Fruit fly (Drosophila melanogaster): ENCODE data around the gene MICU1.

The MICU1 gene

dm6 chr2L:7135069-7135468 lies 47.0 kb upstream of the MICU1 start (continued):
- TF ChIP-seq ken (GFP tag; IDR thresholded peaks at IDR 0.05) (peak; percentile 75), usp (GFP tag; optimal IDR thresholded peaks at IDR 0.05) (no peak), Chrac-16 (GFP tag; optimal IDR thresholded peaks at IDR 0.05) (peak; percentile 79), insv (GFP tag; optimal IDR thresholded peaks at IDR 0.05) (no peak), Side (GFP tag; optimal IDR thresholded peaks at IDR 0.05) (peak; percentile 63), Dip2 (GFP tag; IDR thresholded peaks at IDR 0.05) (no peak), CG17912 (GFP tag; optimal IDR thresholded peaks at IDR 0.05) (no peak), CG1647 (GFP tag; optimal IDR thresholded peaks at IDR 0.05) (no peak), abd-A (tag; optimal IDR thresholded peaks at IDR 0.05) (no peak), C15 (GFP tag; IDR thresholded peaks at IDR 0.05) (no peak; the same call in 2 of the 3 replicates), gce (GFP tag; IDR thresholded peaks at IDR 0.05) (peak; percentile 36; the same call in 1 of the 3 replicates), CG2712 (tag; optimal IDR thresholded peaks at IDR 0.05) (peak; percentile 77), ewg (GFP tag; optimal IDR thresholded peaks at IDR 0.05) (peak; percentile 61), Rfx (GFP tag; IDR thresholded peaks at IDR 0.05) (peak; percentile 53; the same call in 1 of the 2 replicates), en (GFP tag; optimal IDR thresholded peaks at IDR 0.05) (peak; percentile 70), kay (GFP tag; optimal IDR thresholded peaks at IDR 0.05) (peak; percentile 67), Abd-B (GFP tag; optimal IDR thresholded peaks at IDR 0.05) (peak; percentile 73), sens-2 (GFP tag; IDR thresholded peaks at IDR 0.05) (peak; percentile 78), CG10565 (GFP tag; optimal IDR thresholded peaks at IDR 0.05) (no peak), bowl (GFP tag; IDR thresholded peaks at IDR 0.05) (0 out of 2 replicates have a peak, but pooled peaks have one; percentile 19), dimm (GFP tag; IDR thresholded peaks at IDR 0.05) (peak; percentile 57; the same call in 1 of the 2 replicates), Sry-β (GFP tag; optimal IDR thresholded peaks at IDR 0.05) (no peak), pzg (GFP tag; optimal IDR thresholded peaks at IDR 0.05) (no peak), unpg (GFP tag; optimal IDR thresholded peaks at IDR 0.05) (peak; percentile 79), pfk (GFP tag; optimal IDR thresholded peaks at IDR 0.05) (no peak), Kr (GFP tag; optimal IDR thresholded peaks at IDR 0.05) (no peak), Fer2 (tag; optimal IDR thresholded peaks at IDR 0.05) (no peak), CG15011 (GFP tag; optimal IDR thresholded peaks at IDR 0.05) (no peak), CG15269 (tag; optimal IDR thresholded peaks at IDR 0.05) (peak; percentile 70), CG2202 (tag; optimal IDR thresholded peaks at IDR 0.05) (peak; percentile 40), CG14965 (GFP tag; optimal IDR thresholded peaks at IDR 0.05; ENCODE audit: borderline replicate concordance) (no peak), CG18599 (GFP tag; optimal IDR thresholded peaks at IDR 0.05) (peak; percentile 56), CG32532 (GFP tag; IDR thresholded peaks at IDR 0.05) (no peak), CG5953 (GFP tag; IDR thresholded peaks at IDR 0.05) (peak; percentile 76; the same call in 1 of the 2 replicates), sisA (GFP tag; IDR thresholded peaks at IDR 0.05) (peak; percentile 81), CG1603 (tag; optimal IDR thresholded peaks at IDR 0.05) (peak; percentile 67), lbe (GFP tag; optimal IDR thresholded peaks at IDR 0.05) (no peak), CG13624 (GFP tag; optimal IDR thresholded peaks at IDR 0.05) (peak; percentile 21), CG14667 (GFP tag; IDR thresholded peaks at IDR 0.05) (peak; percentile 55), ab (GFP tag; optimal IDR thresholded peaks at IDR 0.05) (peak; percentile 37), CG12659 (GFP tag; optimal IDR thresholded peaks at IDR 0.05) (peak; percentile 37), CG12219 (GFP tag; optimal IDR thresholded peaks at IDR 0.05) (peak; percentile 65), ranshi (GFP tag; IDR thresholded peaks at IDR 0.05) (peak; percentile 72; the same call in 1 of the 2 replicates), CG3407 (GFP tag; optimal IDR thresholded peaks at IDR 0.05) (peak; percentile 78), CG4854 (GFP tag; optimal IDR thresholded peaks at IDR 0.05) (peak; percentile 22), Hmr (GFP tag; optimal IDR thresholded peaks at IDR 0.05) (peak; percentile 50), Nf-YC (tag; optimal IDR thresholded peaks at IDR 0.05) (no peak), CG15514 (GFP tag; optimal IDR thresholded peaks at IDR 0.05) (no peak), Dll (GFP tag; IDR thresholded peaks at IDR 0.05; ENCODE audit: partially characterized antibody) (no peak), z (GFP tag; IDR thresholded peaks at IDR 0.05) (no peak), Aef1 (GFP tag; IDR thresholded peaks at IDR 0.05) (peak; percentile 55; the same call in 2 of the 3 replicates)
